Worm (Caenorhabditis elegans): ENCODE results near the gene his-2.

- TF ChIP-seq lsy-2 (tag; optimal IDR thresholded peaks at IDR 0.05) (no peak), unc-62 (GFP tag; optimal IDR thresholded peaks at IDR 0.05) (no peak), zag-1 (tag; optimal IDR thresholded peaks at IDR 0.05) (no peak), ceh-90 (tag; optimal IDR thresholded peaks at IDR 0.05) (no peak), ztf-11 (tag; optimal IDR thresholded peaks at IDR 0.05) (no peak), fkh-8 (tag; optimal IDR thresholded peaks at IDR 0.05) (no peak)
These were observed 12.9 kb upstream of the his-2 start, which contains the start of gene F14H3.4 for ce11 chrV:16055031-16055430.
